Worm (Caenorhabditis elegans) whole organism, early embryonic: ENCODE results near the gene srw-20.

Experiments
- F13C5.2 ChIP-seq: sonication (generic microtip); optimal IDR thresholded peaks from 2 replicates; lab custom pipeline; 2017; ENCODE audit warnings: mild to moderate bottlenecking, missing genetic modification characterization, inconsistent platforms, missing compliant biosample characterization
- flt-1 ChIP-seq: fragments of 200-800 bp; sonication (Bioruptor generic); IDR thresholded peaks from 2 replicates; pipeline ENCODE4 v1.3.6; 2022; ENCODE audit warnings: missing genetic modification characterization, missing compliant biosample characterization

ce11 chrV:17066634-17067033, 13.1 kb downstream of the srw-20 start:
- TF ChIP-seq flt-1 (GFP tag; lab: Robert Waterston, UW) = no peak
- no peak for TF ChIP-seq F13C5.2 (tag; lab: Kevin White, UChicago)
